Worm (Caenorhabditis elegans) whole organism, L1 larva: Measurements from ENCODE around the gene F49E12.12.

Experiments
- ceh-8 ChIP-seq: fragments of 200-800 bp; sonication (Bioruptor generic); optimal IDR thresholded peaks from 2 replicates; lab custom pipeline; 2018; ENCODE audit warnings: mild to moderate bottlenecking, missing genetic modification characterization, moderate library complexity, missing compliant biosample characterization
- fkh-8 ChIP-seq: sonication (generic microtip); optimal IDR thresholded peaks from 2 replicates; lab custom pipeline; 2016; ENCODE audit warnings: mild to moderate bottlenecking, missing genetic modification characterization, missing compliant biosample characterization
- irx-1 ChIP-seq: sonication (generic microtip); optimal IDR thresholded peaks from 2 replicates; lab custom pipeline; 2016; ENCODE audit warnings: missing genetic modification characterization, missing compliant biosample characterization
- lin-35 ChIP-seq, 2 experiments: fragments of 150-350 bp; optimal IDR thresholded peaks; 2 replicates each; lab custom pipeline; 2014; ENCODE audit warnings: missing biosample characterization in 2 of 2, missing genetic modification characterization in 2 of 2, missing genetic modification reagents in 2 of 2
- lsy-2 ChIP-seq, 2 experiments: fragments of 150-350 bp; optimal IDR thresholded peaks; 2 replicates each; lab custom pipeline; 2014; ENCODE audit warnings: missing biosample characterization in 2 of 2, missing genetic modification characterization in 2 of 2
- mef-2 ChIP-seq: fragments of 150-350 bp; optimal IDR thresholded peaks from 2 replicates; lab custom pipeline; 2014; ENCODE audit warnings: missing biosample characterization, missing genetic modification characterization
- mep-1 ChIP-seq: fragments of 150-350 bp; optimal IDR thresholded peaks from 2 replicates; lab custom pipeline; 2014; ENCODE audit warnings: missing biosample characterization, missing genetic modification characterization
- pax-3 ChIP-seq: fragments of 200-800 bp; sonication (Bioruptor generic); optimal IDR thresholded peaks from 2 replicates; lab custom pipeline; 2018; ENCODE audit warnings: mild to moderate bottlenecking, missing genetic modification characterization, moderate library complexity, missing compliant biosample characterization
- pqm-1 ChIP-seq: sonication (generic microtip); optimal IDR thresholded peaks from 3 replicates; lab custom pipeline; 2017; ENCODE audit warnings: missing biosample characterization, missing genetic modification characterization
- unc-130 ChIP-seq: fragments of 150-350 bp; optimal IDR thresholded peaks from 2 replicates; lab custom pipeline; 2017; ENCODE audit warnings: missing biosample characterization, missing genetic modification characterization, inconsistent platforms
- zag-1 ChIP-seq: fragments of 150-350 bp; optimal IDR thresholded peaks from 2 replicates; lab custom pipeline; 2014; ENCODE audit warnings: missing biosample characterization, missing genetic modification characterization

The F49E12.12 gene

DNA sequence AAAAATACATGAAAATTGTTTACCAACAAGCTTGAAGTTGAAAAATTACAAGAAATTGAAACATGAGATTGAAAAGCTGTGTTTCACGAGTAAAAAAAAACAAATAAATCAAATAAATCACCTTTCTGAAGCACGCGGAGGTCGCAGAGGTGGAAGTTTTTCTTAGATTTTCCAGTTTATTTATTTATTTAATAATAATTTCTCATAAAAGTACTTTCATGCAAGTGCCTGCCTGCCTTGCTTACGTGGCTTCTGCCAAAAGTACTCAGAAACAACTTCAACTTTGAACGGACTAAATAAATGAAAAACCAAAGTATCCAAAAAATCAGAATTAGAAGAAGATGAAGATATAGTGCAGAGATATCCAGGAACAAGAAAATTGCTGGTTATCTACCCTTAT lies 50.7 kb downstream of the F49E12.12 start, which contains the start of gene acp-2:
TSS of gene acp-2 (minus strand) at position 101 of the 400 bp plus-strand sequence.
- TF ChIP-seq irx-1: no peak
- no peak for TF ChIP-seq fkh-8 (tag; lab: Kevin White, UChicago)
- no peak for TF ChIP-seq lsy-2 (tag; optimal IDR thresholded peaks at IDR 0.05; lab: Kevin White, UChicago)
- TF ChIP-seq mep-1 (tag; lab: Kevin White, UChicago): no peak
- TF ChIP-seq ceh-8 (GFP tag; lab: Kevin White, UChicago): no peak
- TF ChIP-seq lin-35 (GFP tag; optimal IDR thresholded peaks at IDR 0.05; lab: Kevin White, UChicago): no peak
- no peak for TF ChIP-seq pax-3
- no peak for TF ChIP-seq pqm-1 (tag; lab: Kevin White, UChicago)
- TF ChIP-seq zag-1 (tag; lab: Kevin White, UChicago): no peak
- no peak for TF ChIP-seq mef-2 (tag; lab: Kevin White, UChicago)
- no peak for TF ChIP-seq unc-130 (tag; lab: Kevin White, UChicago)
